Worm (Caenorhabditis elegans) whole organism, mixed stage, embryonic: ENCODE results near the gene C01G10.15.

Experiments used
- ceh-83 ChIP-seq: fragments of 200-800 bp; sonication (Bioruptor generic); optimal IDR thresholded peaks from 2 replicates; lab custom pipeline; 2018; ENCODE audit warnings: mild to moderate bottlenecking, missing genetic modification characterization, missing compliant biosample characterization
- cnd-1 ChIP-seq: fragments of 200-800 bp; sonication (Bioruptor generic); optimal IDR thresholded peaks from 2 replicates; lab custom pipeline; 2018; ENCODE audit warnings: mild to moderate bottlenecking, missing genetic modification characterization, missing compliant biosample characterization
- lin-13 ChIP-seq: fragments of 150-350 bp; optimal IDR thresholded peaks from 2 replicates; lab custom pipeline; 2014; ENCODE audit warnings: missing biosample characterization, missing genetic modification characterization
- lsy-2 ChIP-seq: fragments of 150-350 bp; optimal IDR thresholded peaks from 2 replicates; lab custom pipeline; 2014; ENCODE audit warnings: missing biosample characterization, missing genetic modification characterization
- pha-4 ChIP-seq: fragments of 150-350 bp; optimal IDR thresholded peaks from 2 replicates; lab custom pipeline; 2018; ENCODE audit warnings: missing biosample characterization, missing genetic modification reagents, missing genetic modification characterization
- unc-120 ChIP-seq: sonication (generic microtip); optimal IDR thresholded peaks from 2 replicates; lab custom pipeline; 2017; ENCODE audit warnings: missing genetic modification characterization, missing compliant biosample characterization; ENCODE audit not compliant: poor library complexity, severe bottlenecking
- unc-39 ChIP-seq: fragments of 150-350 bp; optimal IDR thresholded peaks from 2 replicates; lab custom pipeline; 2014; ENCODE audit warnings: missing biosample characterization, missing genetic modification characterization
- ztf-11 ChIP-seq: fragments of 150-350 bp; optimal IDR thresholded peaks from 2 replicates; lab custom pipeline; 2014; ENCODE audit warnings: missing biosample characterization, missing genetic modification characterization

ce11 chrV:15068378-15068777, 18.7 kb downstream of the C01G10.15 start, which contains the start of gene dnj-3:
- TF ChIP-seq unc-39 (no peak), ceh-83 (GFP tag; lab: Kevin White, UChicago) (no peak), lin-13 (tag; lab: Kevin White, UChicago) (no peak), cnd-1 (no peak), unc-120 (tag; lab: Kevin White, UChicago) (no peak), ztf-11 (no peak), lsy-2 (tag; lab: Kevin White, UChicago) (no peak), pha-4 (tag; lab: Kevin White, UChicago) (no peak)
